Worm (Caenorhabditis elegans) whole organism, early embryonic: ENCODE data around the gene H04J21.1.

ENCODE experiments used
- aly-1 ChIP-seq: sonication (generic microtip); optimal IDR thresholded peaks from 2 replicates; lab custom pipeline; 2016; ENCODE audit warnings: missing genetic modification characterization, missing compliant biosample characterization
- ama-1 ChIP-seq: fragments of 150-350 bp; optimal IDR thresholded peaks from 2 replicates; lab custom pipeline; 2014
- scrt-1 ChIP-seq: fragments of 200-800 bp; sonication (Bioruptor generic); IDR thresholded peaks from 2 replicates; pipeline ENCODE4 v1.3.6; 2022; ENCODE audit warnings: missing genetic modification characterization, missing compliant biosample characterization

- TF ChIP-seq scrt-1 (GFP tag; lab: Robert Waterston, UW) (no peak), aly-1 (tag; lab: Kevin White, UChicago) (no peak), ama-1 (lab: Kevin White, UChicago) (no peak)
Measured at ce11 chrIII:2418159-2418658, 46.4 kb upstream of the H04J21.1 start, which contains the start of the genes W04B5.5 and W04B5.3.
